Fruit fly (Drosophila melanogaster) whole organism, embryonic: ENCODE data around the gene RpL35A.

Source experiments
- Atf3 ChIP-seq: fragments of 200-800 bp; sonication (Bioruptor generic); optimal IDR thresholded peaks from 3 replicates; lab custom pipeline; 2016; ENCODE audit warnings: missing biosample characterization, missing genetic modification characterization
- Blimp-1 ChIP-seq: fragments of 200-800 bp; sonication (Bioruptor generic); optimal IDR thresholded peaks from 3 replicates; lab custom pipeline; 2018; ENCODE audit warnings: missing biosample characterization, missing genetic modification characterization, mild to moderate bottlenecking, moderate library complexity, missing genetic modification reagents
- BtbVII ChIP-seq: fragments of 200-800 bp; sonication (Bioruptor generic); optimal IDR thresholded peaks from 3 replicates; lab custom pipeline; 2017; ENCODE audit warnings: missing biosample characterization, mild to moderate bottlenecking, missing genetic modification characterization
- CG11560 ChIP-seq: fragments of 200-800 bp; sonication (Bioruptor generic); IDR thresholded peaks from 3 replicates; pipeline ENCODE4 v1.3.6; 2022; ENCODE audit warnings: missing biosample characterization, missing genetic modification characterization
- CG12219 ChIP-seq: fragments of 200-800 bp; sonication (Bioruptor generic); optimal IDR thresholded peaks from 3 replicates; lab custom pipeline; 2018; ENCODE audit warnings: missing biosample characterization, mild to moderate bottlenecking, missing genetic modification characterization
- CG12299 ChIP-seq: fragments of 200-800 bp; sonication (Bioruptor generic); optimal IDR thresholded peaks from 2 replicates; lab custom pipeline; 2018; ENCODE audit warnings: missing biosample characterization, mild to moderate bottlenecking, missing genetic modification characterization
- CG14050 ChIP-seq: fragments of 200-800 bp; sonication (Bioruptor generic); IDR thresholded peaks from 3 replicates; pipeline ENCODE4 v1.3.6; 2022; ENCODE audit warnings: missing biosample characterization, missing genetic modification characterization
- CG15696 ChIP-seq: fragments of 200-800 bp; sonication (Bioruptor generic); optimal IDR thresholded peaks from 2 replicates; lab custom pipeline; 2019; ENCODE audit warnings: missing biosample characterization, mild to moderate bottlenecking, missing genetic modification characterization, moderate library complexity
- CG16815 ChIP-seq: fragments of 200-800 bp; sonication (Bioruptor generic); optimal IDR thresholded peaks from 3 replicates; lab custom pipeline; 2017; ENCODE audit warnings: missing biosample characterization, mild to moderate bottlenecking, missing genetic modification characterization
- CG17361 ChIP-seq: fragments of 200-800 bp; sonication (Bioruptor generic); IDR thresholded peaks from 3 replicates; pipeline ENCODE4 v1.3.6; 2022; ENCODE audit warnings: missing biosample characterization, missing genetic modification characterization
- CG17568 ChIP-seq: fragments of 200-800 bp; sonication (Bioruptor generic); optimal IDR thresholded peaks from 2 replicates; lab custom pipeline; 2018; ENCODE audit warnings: missing biosample characterization, mild to moderate bottlenecking, missing genetic modification characterization, moderate library complexity
- CG17612 ChIP-seq: fragments of 200-800 bp; sonication (Bioruptor generic); IDR thresholded peaks from 2 replicates; pipeline ENCODE4 v1.3.6; 2022; ENCODE audit warnings: missing biosample characterization, missing genetic modification characterization
- CG17802 ChIP-seq: fragments of 200-800 bp; sonication (Bioruptor generic); optimal IDR thresholded peaks from 2 replicates; lab custom pipeline; 2018; ENCODE audit warnings: missing biosample characterization, mild to moderate bottlenecking, missing genetic modification characterization, moderate library complexity
- CG18619 ChIP-seq: fragments of 200-800 bp; sonication (Bioruptor generic); optimal IDR thresholded peaks from 3 replicates; lab custom pipeline; 2017; ENCODE audit warnings: missing biosample characterization, mild to moderate bottlenecking, missing genetic modification characterization
- CG30403 ChIP-seq: fragments of 200-800 bp; sonication (Bioruptor generic); optimal IDR thresholded peaks from 3 replicates; lab custom pipeline; 2016; ENCODE audit warnings: missing biosample characterization, missing genetic modification characterization
- CG3281 ChIP-seq: fragments of 200-800 bp; sonication (Bioruptor generic); optimal IDR thresholded peaks from 3 replicates; lab custom pipeline; 2017; ENCODE audit warnings: missing biosample characterization, mild to moderate bottlenecking, missing genetic modification characterization
- CG3995 ChIP-seq: fragments of 200-800 bp; sonication (Bioruptor generic); optimal IDR thresholded peaks from 3 replicates; lab custom pipeline; 2016; ENCODE audit warnings: missing biosample characterization, missing genetic modification characterization
- CG4282 ChIP-seq: fragments of 200-800 bp; sonication (Bioruptor generic); optimal IDR thresholded peaks from 2 replicates; lab custom pipeline; 2016; ENCODE audit warnings: missing biosample characterization, missing genetic modification characterization
- CG4730 ChIP-seq: fragments of 200-800 bp; sonication (Bioruptor generic); IDR thresholded peaks from 2 replicates; pipeline ENCODE4 v1.3.6; 2022; ENCODE audit warnings: missing biosample characterization, missing genetic modification characterization
- CG4820 ChIP-seq: fragments of 200-800 bp; sonication (Bioruptor generic); optimal IDR thresholded peaks from 3 replicates; lab custom pipeline; 2016; ENCODE audit warnings: missing biosample characterization, missing genetic modification characterization
- CG6175 ChIP-seq: fragments of 200-800 bp; sonication (Bioruptor generic); IDR thresholded peaks from 3 replicates; pipeline ENCODE4 v1.3.6; 2022; ENCODE audit warnings: missing biosample characterization, missing genetic modification characterization
- CG7357 ChIP-seq: fragments of 200-800 bp; sonication (Bioruptor generic); IDR thresholded peaks from 3 replicates; pipeline ENCODE4 v1.3.6; 2022; ENCODE audit warnings: missing biosample characterization, missing genetic modification characterization
- CG7786 ChIP-seq: fragments of 200-800 bp; sonication (Bioruptor generic); optimal IDR thresholded peaks from 2 replicates; lab custom pipeline; 2016; ENCODE audit warnings: missing biosample characterization, missing genetic modification characterization
- ERR ChIP-seq: fragments of 200-800 bp; sonication (Bioruptor generic); optimal IDR thresholded peaks from 2 replicates; lab custom pipeline; 2016; ENCODE audit warnings: missing biosample characterization, missing genetic modification characterization
- Ets65A ChIP-seq: fragments of 200-800 bp; sonication (Bioruptor generic); peaks from one replicate; lab custom pipeline; 2016; ENCODE audit warnings: missing biosample characterization, missing genetic modification characterization
- HLHmδ ChIP-seq: fragments of 200-800 bp; sonication (Bioruptor generic); optimal IDR thresholded peaks from 2 replicates; lab custom pipeline; 2018; ENCODE audit warnings: missing biosample characterization, mild to moderate bottlenecking, missing genetic modification characterization, moderate library complexity
- Hand ChIP-seq: fragments of 200-800 bp; sonication (Bioruptor generic); optimal IDR thresholded peaks from 2 replicates; lab custom pipeline; 2017; ENCODE audit warnings: mild to moderate bottlenecking, missing biosample characterization, missing genetic modification reagents, missing genetic modification characterization
- Meics ChIP-seq: fragments of 200-800 bp; sonication (Bioruptor generic); optimal IDR thresholded peaks from 2 replicates; lab custom pipeline; 2017; ENCODE audit warnings: missing biosample characterization, mild to moderate bottlenecking, missing genetic modification characterization
- NK7.1 ChIP-seq: fragments of 200-800 bp; sonication (Bioruptor generic); optimal IDR thresholded peaks from 3 replicates; lab custom pipeline; 2016; ENCODE audit warnings: missing biosample characterization, missing genetic modification characterization
- Nf-YC ChIP-seq: fragments of 200-800 bp; optimal IDR thresholded peaks from 3 replicates; lab custom pipeline; 2019; ENCODE audit warnings: missing biosample characterization, mild to moderate bottlenecking, missing genetic modification characterization, moderate library complexity
- Sin3A ChIP-seq: fragments of >200 bp; optimal IDR thresholded peaks from 2 replicates; lab custom pipeline; 2018
- Spps ChIP-seq: fragments of 200-800 bp; sonication (Bioruptor generic); optimal IDR thresholded peaks from 2 replicates; lab custom pipeline; 2018; ENCODE audit warnings: missing biosample characterization, mild to moderate bottlenecking, missing genetic modification characterization
- Trl ChIP-seq, 3 experiments: fragments of >200 bp in 2 of 3; fragments of 200-800 bp in 1 of 3; sonication (Bioruptor generic) in 1 of 3; optimal IDR thresholded peaks; 2 replicates in 1 of 3; 3 replicates in 2 of 3; lab custom pipeline; 2016 to 2017; ENCODE audit warnings: missing biosample characterization in 1 of 3, missing genetic modification characterization in 1 of 3
- al ChIP-seq: fragments of 200-800 bp; sonication (Bioruptor generic); IDR thresholded peaks from 2 replicates; pipeline ENCODE4 v1.3.6; 2022; ENCODE audit warnings: missing biosample characterization, missing genetic modification characterization
- ase ChIP-seq: fragments of 200-800 bp; sonication (Bioruptor generic); IDR thresholded peaks from 3 replicates; pipeline ENCODE4 v1.3.6; 2022; ENCODE audit warnings: missing biosample characterization, missing genetic modification characterization
- caup ChIP-seq: fragments of 200-800 bp; sonication (Bioruptor generic); optimal IDR thresholded peaks from 3 replicates; lab custom pipeline; 2017; ENCODE audit warnings: missing biosample characterization, mild to moderate bottlenecking, missing genetic modification characterization, moderate library complexity; ENCODE audit not compliant: severe bottlenecking
- dimm ChIP-seq: fragments of 200-800 bp; sonication (Bioruptor generic); IDR thresholded peaks from 2 replicates; pipeline ENCODE4 v1.3.6; 2022; ENCODE audit warnings: missing biosample characterization, missing genetic modification characterization
- ftz-f1 ChIP-seq: fragments of 200-800 bp; sonication (Bioruptor generic); optimal IDR thresholded peaks from 2 replicates; lab custom pipeline; 2016; ENCODE audit warnings: missing biosample characterization, missing genetic modification characterization
- gcm ChIP-seq: fragments of 200-800 bp; sonication (Bioruptor generic); optimal IDR thresholded peaks from 2 replicates; lab custom pipeline; 2019; ENCODE audit warnings: missing biosample characterization, mild to moderate bottlenecking, missing genetic modification characterization, moderate library complexity
- gcm2 ChIP-seq: fragments of 200-800 bp; sonication (Bioruptor generic); optimal IDR thresholded peaks from 2 replicates; lab custom pipeline; 2016; ENCODE audit warnings: missing biosample characterization, missing genetic modification characterization
- gro ChIP-seq: fragments of 200-800 bp; sonication (Bioruptor generic); optimal IDR thresholded peaks from 2 replicates; lab custom pipeline; 2016; ENCODE audit warnings: missing biosample characterization, missing genetic modification characterization
- gsb-n ChIP-seq: fragments of 200-800 bp; sonication (Bioruptor generic); optimal IDR thresholded peaks from 3 replicates; lab custom pipeline; 2018; ENCODE audit warnings: missing biosample characterization, mild to moderate bottlenecking, missing genetic modification characterization
- her ChIP-seq: fragments of 200-800 bp; sonication (Bioruptor generic); optimal IDR thresholded peaks from 2 replicates; lab custom pipeline; 2016; ENCODE audit warnings: missing biosample characterization, missing genetic modification characterization
- lilli ChIP-seq: fragments of 200-800 bp; sonication (Bioruptor generic); optimal IDR thresholded peaks from 3 replicates; lab custom pipeline; 2016; ENCODE audit warnings: missing biosample characterization, missing genetic modification characterization
- nerfin-1 ChIP-seq: fragments of 200-800 bp; sonication (Bioruptor generic); optimal IDR thresholded peaks from 3 replicates; lab custom pipeline; 2019; ENCODE audit warnings: missing biosample characterization, mild to moderate bottlenecking, missing genetic modification characterization, moderate library complexity
- nerfin-2 ChIP-seq: fragments of 200-800 bp; sonication (Bioruptor generic); IDR thresholded peaks from 2 replicates; pipeline ENCODE4 v1.3.6; 2022; ENCODE audit warnings: missing biosample characterization, missing genetic modification characterization; ENCODE audit not compliant: partially characterized antibody
- onecut ChIP-seq: fragments of 200-800 bp; sonication (Bioruptor generic); IDR thresholded peaks from 2 replicates; pipeline ENCODE4 v1.3.6; 2022; ENCODE audit warnings: missing biosample characterization, missing genetic modification characterization
- pros ChIP-seq: fragments of 200-800 bp; sonication (Bioruptor generic); optimal IDR thresholded peaks from 3 replicates; lab custom pipeline; 2019; ENCODE audit warnings: missing biosample characterization, mild to moderate bottlenecking, missing genetic modification characterization, moderate library complexity
- so ChIP-seq: fragments of 200-800 bp; sonication (Bioruptor generic); IDR thresholded peaks from 3 replicates; pipeline ENCODE4 v1.3.6; 2022; ENCODE audit warnings: missing biosample characterization, missing genetic modification characterization
- tna ChIP-seq: fragments of 200-800 bp; sonication (Bioruptor generic); IDR thresholded peaks from 2 replicates; pipeline ENCODE4 v1.3.6; 2022; ENCODE audit warnings: missing biosample characterization, missing genetic modification characterization; ENCODE audit not compliant: partially characterized antibody

Gene RpL35A

dm6 chr3R:5463199-5463949 is 3.5 kb downstream of the RpL35A start (continued):
- TF ChIP-seq CG30403 (no peak), ase (GFP tag; lab: Robert Waterston, UW) (no peak), ERR (GFP tag; lab: Kevin White, UChicago) (no peak), CG17568 (GFP tag; lab: Kevin White, UChicago) (no peak), gcm (GFP tag; lab: Kevin White, UChicago) (no peak), Atf3 (no peak), Ets65A (GFP tag; lab: Kevin White, UChicago) (no peak), CG4282 (GFP tag; lab: Kevin White, UChicago) (no peak), Trl (optimal IDR thresholded peaks at IDR 0.05; lab: Kevin White, UChicago) (no peak), Trl (GFP tag; optimal IDR thresholded peaks at IDR 0.05; lab: Kevin White, UChicago) (no peak), tna (no peak), CG6175 (GFP tag; lab: Robert Waterston, UW) (peak; percentile 82; the same call in 2 of the 3 replicates), pros (peak; percentile 25), dimm (GFP tag; lab: Robert Waterston, UW) (no peak), Meics (GFP tag; lab: Kevin White, UChicago) (no peak), CG17612 (no peak), CG4730 (no peak), gsb-n (tag; lab: Kevin White, UChicago) (no peak), CG7357 (GFP tag; lab: Robert Waterston, UW) (no peak), CG16815 (GFP tag; lab: Kevin White, UChicago) (no peak), lilli (GFP tag; lab: Kevin White, UChicago) (no peak), CG12299 (tag; lab: Kevin White, UChicago) (no peak), CG3995 (no peak), Sin3A (lab: Kevin White, UChicago) (no peak), onecut (no peak), so (no peak), NK7.1 (no peak), BtbVII (no peak), Nf-YC (peak; percentile 26), CG18619 (GFP tag; lab: Kevin White, UChicago) (no peak), nerfin-2 (GFP tag; lab: Robert Waterston, UW) (no peak), CG11560 (tag; lab: Robert Waterston, UW) (no peak), CG12219 (GFP tag; lab: Kevin White, UChicago) (no peak), CG14050 (GFP tag; lab: Robert Waterston, UW) (no peak), CG17361 (GFP tag; lab: Robert Waterston, UW) (no peak; the same call in 2 of the 3 replicates), Blimp-1 (no peak), CG4820 (GFP tag; lab: Kevin White, UChicago) (no peak), HLHmδ (GFP tag; lab: Kevin White, UChicago) (peak; percentile 23), Hand (no peak), Spps (tag; lab: Kevin White, UChicago) (no peak), al (no peak), CG3281 (GFP tag; lab: Kevin White, UChicago) (no peak), CG17802 (tag; lab: Kevin White, UChicago) (no peak), nerfin-1 (tag; lab: Kevin White, UChicago) (no peak), her (GFP tag; lab: Kevin White, UChicago) (no peak), gro (GFP tag; lab: Kevin White, UChicago) (no peak), ftz-f1 (no peak), gcm2 (GFP tag; lab: Kevin White, UChicago) (no peak), CG7786 (no peak), CG15696 (no peak), caup (no peak)
